Worm (Caenorhabditis elegans): ENCODE results near the gene B0457.2.
A peak's percentile ranks its signal among the peaks of the same experiment; 100 is the strongest.

Gene B0457.2

DNA sequence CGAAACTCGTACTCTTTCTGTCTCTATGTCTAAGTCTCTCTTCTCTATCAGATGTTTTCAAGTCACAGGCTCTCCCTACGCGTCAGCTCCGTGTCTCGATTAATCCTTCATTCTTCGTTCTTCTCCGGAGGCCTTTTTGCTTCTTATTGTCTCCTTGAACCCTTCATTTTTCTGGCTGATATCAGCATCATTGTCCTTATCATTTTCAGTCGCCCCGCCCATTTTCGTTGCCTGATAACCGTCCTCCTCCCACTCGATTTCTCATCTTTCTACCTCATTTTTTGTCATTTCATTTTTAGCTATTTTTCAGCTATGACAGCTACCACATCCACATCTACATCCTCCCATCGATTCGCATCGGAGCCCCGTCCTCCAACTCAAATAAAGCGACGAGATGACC is 4.2 kb downstream of the B0457.2 start, which contains the start of gene B0457.6 (continued):
- TF ChIP-seq nhr-25 (tag; optimal IDR thresholded peaks at IDR 0.05; ENCODE audit: borderline replicate concordance, insufficient read depth) (no peak), Y75B8A.6 (GFP tag; IDR thresholded peaks at IDR 0.05) (no peak), zip-11 (GFP tag; IDR thresholded peaks at IDR 0.05) (no peak), nhr-10 (tag; optimal IDR thresholded peaks at IDR 0.05) (no peak), dmd-6 (GFP tag; IDR thresholded peaks at IDR 0.05) (peak; percentile 47; the same call in 1 of the 2 replicates), F10B5.3 (tag; optimal IDR thresholded peaks at IDR 0.05) (no peak), T20F7.1 (GFP tag; optimal IDR thresholded peaks at IDR 0.05) (no peak), hmg-1.1 (GFP tag; IDR thresholded peaks at IDR 0.05) (peak; percentile 54; the same call in 1 of the 2 replicates), daf-12 (tag; optimal IDR thresholded peaks at IDR 0.05) (no peak)

DNA sequence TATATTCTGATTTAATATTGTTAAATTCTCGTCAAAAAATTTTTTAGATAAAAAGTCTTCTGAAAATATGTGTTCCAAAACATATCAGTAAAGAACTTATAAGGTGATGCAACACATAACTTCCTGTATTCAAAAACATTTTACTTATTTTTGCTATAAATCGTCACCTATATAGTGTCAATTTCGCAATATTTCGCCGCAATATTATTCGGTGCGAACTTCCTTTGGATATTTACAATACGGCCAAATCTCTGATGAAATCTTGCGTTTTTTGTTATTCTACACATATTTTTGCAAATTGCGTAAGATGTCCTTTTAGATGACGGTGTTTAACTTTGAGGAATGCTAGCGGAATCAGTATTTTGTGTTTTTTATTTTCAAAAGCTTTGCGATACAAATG is 4.9 kb downstream of the B0457.2 start:
- TF ChIP-seq aha-1 (tag) (peak; percentile 89), ceh-62 (tag; optimal IDR thresholded peaks at IDR 0.05) (no peak)

ce11 chrII:8920955-8921354 is 5.4 kb downstream of the B0457.2 start:
- TF ChIP-seq daf-16 (GFP tag; optimal IDR thresholded peaks at IDR 0.05) (no peak), daf-16 (tag; optimal IDR thresholded peaks at IDR 0.05) (no peak), ces-1 (GFP tag; optimal IDR thresholded peaks at IDR 0.05) (peak; percentile 3)

DNA sequence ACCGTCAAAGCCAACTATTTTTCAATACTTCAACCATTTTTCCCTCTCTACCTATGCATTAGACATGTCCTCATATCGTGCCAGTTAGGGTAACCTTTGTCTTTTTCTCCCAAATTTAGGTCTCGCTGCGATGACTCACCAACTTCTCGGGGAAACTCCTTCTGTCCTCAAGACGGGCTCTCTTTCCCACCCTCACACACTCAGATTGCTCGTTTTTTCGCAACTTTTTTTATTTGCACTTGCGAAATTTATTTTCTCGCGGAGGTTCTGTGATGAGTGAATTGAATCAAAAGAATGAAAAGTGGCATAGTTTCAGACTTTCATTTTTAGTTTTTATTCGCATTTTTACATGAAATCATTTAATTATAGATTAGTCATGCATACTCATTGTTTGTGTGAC is 6.0 kb downstream of the B0457.2 start:
- TF ChIP-seq rbr-2 (tag; optimal IDR thresholded peaks at IDR 0.05) (no peak), madf-9 (GFP tag; conservative IDR thresholded peaks at IDR 0.05) (no peak), F26F4.8 (GFP tag; conservative IDR thresholded peaks at IDR 0.05) (no peak)

- TF ChIP-seq F37D6.2 (tag; optimal IDR thresholded peaks at IDR 0.05) (no peak), dmd-6 (GFP tag; IDR thresholded peaks at IDR 0.05) (no peak), T26A8.4 (GFP tag; IDR thresholded peaks at IDR 0.05) (no peak), ceh-28 (tag; optimal IDR thresholded peaks at IDR 0.05) (no peak), pqm-1 (tag; optimal IDR thresholded peaks at IDR 0.05) (peak; percentile 6), snpc-4 (tag; optimal IDR thresholded peaks at IDR 0.05) (no peak), R02D3.7 (tag; optimal IDR thresholded peaks at IDR 0.05) (no peak), nhr-102 (tag; optimal IDR thresholded peaks at IDR 0.05) (no peak), spr-3 (GFP tag; optimal IDR thresholded peaks at IDR 0.05) (no peak), nhr-10 (tag; optimal IDR thresholded peaks at IDR 0.05) (no peak), cey-2 (tag; optimal IDR thresholded peaks at IDR 0.05; ENCODE audit: borderline replicate concordance, insufficient read depth) (no peak), ceh-20 (GFP tag; IDR thresholded peaks at IDR 0.05) (no peak), hmg-1.1 (GFP tag; IDR thresholded peaks at IDR 0.05) (no peak), nhr-77 (tag; optimal IDR thresholded peaks at IDR 0.05) (peak; percentile 19), mxl-3 (GFP tag; optimal IDR thresholded peaks at IDR 0.05) (no peak), ceh-32 (tag; optimal IDR thresholded peaks at IDR 0.05; ENCODE audit: poor library complexity) (no peak), snpc-1.2 (GFP tag; IDR thresholded peaks at IDR 0.05) (no peak), daf-16 (GFP tag; optimal IDR thresholded peaks at IDR 0.05) (no peak), daf-16 (tag; optimal IDR thresholded peaks at IDR 0.05) (peak; percentile 54), nhr-28 (tag; optimal IDR thresholded peaks at IDR 0.05) (peak; percentile 65), nhr-237 (tag; optimal IDR thresholded peaks at IDR 0.05) (no peak), dmd-9 (GFP tag; IDR thresholded peaks at IDR 0.05) (no peak), zfp-3 (GFP tag; conservative IDR thresholded peaks at IDR 0.05) (no peak), arid-1 (GFP tag; conservative IDR thresholded peaks at IDR 0.05) (no peak), ctbp-1 (GFP tag; IDR thresholded peaks at IDR 0.05) (no peak), aly-2 (tag; optimal IDR thresholded peaks at IDR 0.05) (no peak), lir-3 (tag; optimal IDR thresholded peaks at IDR 0.05) (no peak), lin-29 (GFP tag; IDR thresholded peaks at IDR 0.05) (no peak), F44E2.7 (GFP tag; IDR thresholded peaks at IDR 0.05) (no peak), sdz-12 (GFP tag; optimal IDR thresholded peaks at IDR 0.05) (no peak), tra-1 (GFP tag; IDR thresholded peaks at IDR 0.05) (no peak)
Observed at ce11 chrII:8917339-8917738, 9.0 kb downstream of the B0457.2 start.
